Fruit fly (Drosophila melanogaster) whole organism, embryonic: ENCODE results near the gene gb.

Source experiments
- Atf6 ChIP-seq: fragments of 200-800 bp; sonication (Bioruptor generic); IDR thresholded peaks from 2 replicates; pipeline ENCODE4 v1.3.6; 2022; ENCODE audit warnings: missing biosample characterization, missing genetic modification characterization
- Bdp1 ChIP-seq: fragments of 200-800 bp; sonication (Bioruptor generic); optimal IDR thresholded peaks from 3 replicates; lab custom pipeline; 2016; ENCODE audit warnings: missing biosample characterization, missing genetic modification characterization
- CG10321 ChIP-seq: fragments of 200-800 bp; sonication (Bioruptor generic); IDR thresholded peaks from 2 replicates; pipeline ENCODE4 v1.3.6; 2022; ENCODE audit warnings: missing biosample characterization, missing genetic modification characterization
- CG12236 ChIP-seq: fragments of 200-800 bp; sonication (Bioruptor generic); optimal IDR thresholded peaks from 2 replicates; lab custom pipeline; 2016; ENCODE audit warnings: missing biosample characterization, missing genetic modification characterization
- CG1233 ChIP-seq: fragments of 200-800 bp; sonication (Bioruptor generic); optimal IDR thresholded peaks from 4 replicates; lab custom pipeline; 2018; ENCODE audit warnings: missing biosample characterization, mild to moderate bottlenecking, missing genetic modification characterization
- CG12659 ChIP-seq: fragments of 200-800 bp; sonication (Bioruptor generic); optimal IDR thresholded peaks from 3 replicates; lab custom pipeline; 2017; ENCODE audit warnings: mild to moderate bottlenecking, missing biosample characterization, missing genetic modification reagents, missing genetic modification characterization
- CG12769 ChIP-seq: fragments of 200-800 bp; sonication (Bioruptor generic); optimal IDR thresholded peaks from 2 replicates; lab custom pipeline; 2019; ENCODE audit warnings: missing biosample characterization, mild to moderate bottlenecking, missing genetic modification characterization, moderate library complexity
- CG13624 ChIP-seq: fragments of 200-800 bp; sonication (Bioruptor generic); optimal IDR thresholded peaks from 2 replicates; lab custom pipeline; 2016; ENCODE audit warnings: missing biosample characterization, missing genetic modification characterization
- CG17385 ChIP-seq: fragments of 200-800 bp; sonication (Bioruptor generic); optimal IDR thresholded peaks from 3 replicates; lab custom pipeline; 2018; ENCODE audit warnings: missing biosample characterization, mild to moderate bottlenecking, missing genetic modification characterization
- CG18011 ChIP-seq: fragments of 200-800 bp; sonication (Bioruptor generic); optimal IDR thresholded peaks from 2 replicates; lab custom pipeline; 2017; ENCODE audit warnings: missing biosample characterization, missing genetic modification characterization, mild to moderate bottlenecking, moderate library complexity, missing genotype
- CG18476 ChIP-seq: fragments of 200-800 bp; sonication (Bioruptor generic); optimal IDR thresholded peaks from 2 replicates; lab custom pipeline; 2016; ENCODE audit warnings: missing biosample characterization, mild to moderate bottlenecking, missing genetic modification characterization
- CG30020 ChIP-seq: fragments of 200-800 bp; optimal IDR thresholded peaks from 2 replicates; lab custom pipeline; 2019; ENCODE audit warnings: missing biosample characterization, mild to moderate bottlenecking, missing genetic modification characterization, moderate library complexity
- CG31224 ChIP-seq: fragments of 200-800 bp; sonication (Bioruptor generic); IDR thresholded peaks from 2 replicates; pipeline ENCODE4 v1.3.6; 2022; ENCODE audit warnings: missing biosample characterization, missing genetic modification characterization
- CG31365 ChIP-seq: fragments of 200-800 bp; sonication (Bioruptor generic); optimal IDR thresholded peaks from 2 replicates; lab custom pipeline; 2018; ENCODE audit warnings: missing biosample characterization, mild to moderate bottlenecking, missing genetic modification characterization
- CG3281 ChIP-seq: fragments of 200-800 bp; sonication (Bioruptor generic); optimal IDR thresholded peaks from 3 replicates; lab custom pipeline; 2017; ENCODE audit warnings: missing biosample characterization, mild to moderate bottlenecking, missing genetic modification characterization
- CG5245 ChIP-seq: fragments of 200-800 bp; sonication (Bioruptor generic); optimal IDR thresholded peaks from 3 replicates; lab custom pipeline; 2016; ENCODE audit warnings: missing biosample characterization, missing genetic modification characterization
- CG5953 ChIP-seq: fragments of 200-800 bp; sonication (Bioruptor generic); IDR thresholded peaks from 2 replicates; pipeline ENCODE4 v1.3.6; 2022; ENCODE audit warnings: missing biosample characterization, missing genetic modification characterization
- CG6791 ChIP-seq: fragments of 200-800 bp; sonication (Bioruptor generic); IDR thresholded peaks from 3 replicates; pipeline ENCODE4 v1.3.6; 2022; ENCODE audit warnings: missing biosample characterization, missing genetic modification characterization; ENCODE audit not compliant: partially characterized antibody
- CG7271 ChIP-seq: fragments of 200-800 bp; sonication (Bioruptor generic); optimal IDR thresholded peaks from 2 replicates; lab custom pipeline; 2018; ENCODE audit warnings: missing biosample characterization, mild to moderate bottlenecking, missing genetic modification characterization, moderate library complexity
- CG7357 ChIP-seq: fragments of 200-800 bp; sonication (Bioruptor generic); IDR thresholded peaks from 3 replicates; pipeline ENCODE4 v1.3.6; 2022; ENCODE audit warnings: missing biosample characterization, missing genetic modification characterization
- CG7963 ChIP-seq: fragments of 200-800 bp; sonication (Bioruptor generic); IDR thresholded peaks from 3 replicates; pipeline ENCODE4 v1.3.6; 2022; ENCODE audit warnings: missing biosample characterization, missing genetic modification characterization; ENCODE audit not compliant: partially characterized antibody
- Ets65A ChIP-seq: fragments of 200-800 bp; sonication (Bioruptor generic); peaks from one replicate; lab custom pipeline; 2016; ENCODE audit warnings: missing biosample characterization, missing genetic modification characterization
- Lim3 ChIP-seq: fragments of 200-800 bp; sonication (Bioruptor generic); IDR thresholded peaks from 2 replicates; pipeline ENCODE4 v1.3.6; 2022; ENCODE audit warnings: missing biosample characterization, missing genetic modification characterization
- Lpt ChIP-seq: fragments of >200 bp; optimal IDR thresholded peaks from 2 replicates; lab custom pipeline; 2018; ENCODE audit warnings: missing biosample characterization, missing genetic modification characterization
- Mad ChIP-seq: fragments of 200-800 bp; sonication (Bioruptor generic); optimal IDR thresholded peaks from 2 replicates; lab custom pipeline; 2016; ENCODE audit warnings: missing biosample characterization, missing genetic modification characterization
- NK7.1 ChIP-seq: fragments of 200-800 bp; sonication (Bioruptor generic); optimal IDR thresholded peaks from 3 replicates; lab custom pipeline; 2016; ENCODE audit warnings: missing biosample characterization, missing genetic modification characterization
- Optix ChIP-seq: fragments of 200-800 bp; sonication (Bioruptor generic); IDR thresholded peaks from 3 replicates; pipeline ENCODE4 v1.3.6; 2022; ENCODE audit warnings: missing biosample characterization, missing genetic modification characterization
- Sox100B ChIP-seq: fragments of 200-800 bp; sonication (Bioruptor generic); optimal IDR thresholded peaks from 3 replicates; lab custom pipeline; 2018; ENCODE audit warnings: missing biosample characterization, mild to moderate bottlenecking, missing genetic modification characterization
- Vsx1 ChIP-seq: fragments of 200-800 bp; sonication (Bioruptor generic); optimal IDR thresholded peaks from 2 replicates; lab custom pipeline; 2017; ENCODE audit warnings: missing biosample characterization, mild to moderate bottlenecking, missing genetic modification characterization, missing genetic modification reagents
- ab ChIP-seq: fragments of 200-800 bp; sonication (Bioruptor generic); optimal IDR thresholded peaks from 2 replicates; lab custom pipeline; 2016; ENCODE audit warnings: missing biosample characterization, missing genetic modification characterization
- caup ChIP-seq: fragments of 200-800 bp; sonication (Bioruptor generic); optimal IDR thresholded peaks from 3 replicates; lab custom pipeline; 2017; ENCODE audit warnings: missing biosample characterization, mild to moderate bottlenecking, missing genetic modification characterization, moderate library complexity; ENCODE audit not compliant: severe bottlenecking
- cg ChIP-seq: fragments of 200-800 bp; sonication (Bioruptor generic); optimal IDR thresholded peaks from 3 replicates; lab custom pipeline; 2019; ENCODE audit warnings: missing biosample characterization, mild to moderate bottlenecking, missing genetic modification characterization, moderate library complexity
- dimm ChIP-seq: fragments of 200-800 bp; sonication (Bioruptor generic); IDR thresholded peaks from 2 replicates; pipeline ENCODE4 v1.3.6; 2022; ENCODE audit warnings: missing biosample characterization, missing genetic modification characterization
- disco-r ChIP-seq: fragments of 200-800 bp; sonication (Bioruptor generic); optimal IDR thresholded peaks from 2 replicates; lab custom pipeline; 2016; ENCODE audit warnings: missing biosample characterization, missing genetic modification characterization
- fd3F ChIP-seq: fragments of 200-800 bp; sonication (Bioruptor generic); optimal IDR thresholded peaks from 2 replicates; lab custom pipeline; 2018; ENCODE audit warnings: missing biosample characterization, mild to moderate bottlenecking, missing genetic modification characterization, moderate library complexity
- gsb ChIP-seq: fragments of 200-800 bp; sonication (Bioruptor generic); IDR thresholded peaks from 2 replicates; pipeline ENCODE4 v1.3.6; 2022; ENCODE audit warnings: missing biosample characterization, missing genetic modification characterization
- h ChIP-seq: fragments of >200 bp; optimal IDR thresholded peaks from 2 replicates; lab custom pipeline; 2017
- hkb ChIP-seq, 2 experiments: fragments of 200-800 bp in 1 of 2; fragments of >200 bp in 1 of 2; sonication (Bioruptor generic) in 1 of 2; IDR thresholded peaks in 1 of 2; optimal IDR thresholded peaks in 1 of 2; 2 replicates each; pipeline versions ENCODE4 v1.3.6 to Lab custom; 2017 to 2022; ENCODE audit warnings: missing biosample characterization in 1 of 2, missing genetic modification characterization in 1 of 2
- hth ChIP-seq: fragments of >200 bp; optimal IDR thresholded peaks from 2 replicates; lab custom pipeline; 2017; ENCODE audit warnings: inconsistent platforms
- inv ChIP-seq: fragments of 200-800 bp; sonication (Bioruptor generic); IDR thresholded peaks from 2 replicates; pipeline ENCODE4 v1.3.6; 2022; ENCODE audit warnings: missing biosample characterization, missing genetic modification characterization; ENCODE audit not compliant: partially characterized antibody
- jing ChIP-seq: fragments of 200-800 bp; sonication (Bioruptor generic); optimal IDR thresholded peaks from 2 replicates; lab custom pipeline; 2018; ENCODE audit warnings: missing biosample characterization, mild to moderate bottlenecking, missing genetic modification characterization
- lbe ChIP-seq: fragments of 200-800 bp; sonication (Bioruptor generic); optimal IDR thresholded peaks from 2 replicates; lab custom pipeline; 2016; ENCODE audit warnings: missing biosample characterization, mild to moderate bottlenecking, missing genetic modification characterization
- lov ChIP-seq, 2 experiments: fragments of 200-800 bp in 1 of 2; fragments of >200 bp in 1 of 2; sonication (Bioruptor generic) in 1 of 2; IDR thresholded peaks in 1 of 2; optimal IDR thresholded peaks in 1 of 2; 2 replicates in 1 of 2; 3 replicates in 1 of 2; pipeline versions ENCODE4 v1.3.6 to Lab custom; 2017 to 2022; ENCODE audit warnings: missing biosample characterization in 1 of 2, missing genetic modification characterization in 1 of 2
- nerfin-2 ChIP-seq: fragments of 200-800 bp; sonication (Bioruptor generic); IDR thresholded peaks from 2 replicates; pipeline ENCODE4 v1.3.6; 2022; ENCODE audit warnings: missing biosample characterization, missing genetic modification characterization; ENCODE audit not compliant: partially characterized antibody
- oc ChIP-seq: fragments of 200-800 bp; sonication (Bioruptor generic); optimal IDR thresholded peaks from 2 replicates; lab custom pipeline; 2018; ENCODE audit warnings: missing biosample characterization, mild to moderate bottlenecking, missing genetic modification characterization, moderate library complexity
- ssp ChIP-seq: fragments of 200-800 bp; sonication (Bioruptor generic); IDR thresholded peaks from 2 replicates; pipeline ENCODE4 v1.3.6; 2022; ENCODE audit warnings: missing biosample characterization, missing genetic modification characterization
- tio ChIP-seq: fragments of 200-800 bp; sonication (Bioruptor generic); optimal IDR thresholded peaks from 2 replicates; lab custom pipeline; 2017; ENCODE audit warnings: missing biosample characterization, missing genetic modification characterization, inconsistent platforms
- tup ChIP-seq: fragments of 200-800 bp; sonication (Bioruptor generic); optimal IDR thresholded peaks from 2 replicates; lab custom pipeline; 2016; ENCODE audit warnings: missing biosample characterization, mild to moderate bottlenecking, missing genetic modification characterization, moderate library complexity
- wor ChIP-seq: fragments of 200-800 bp; sonication (Bioruptor generic); IDR thresholded peaks from 2 replicates; pipeline ENCODE4 v1.3.6; 2022; ENCODE audit warnings: missing biosample characterization, missing genetic modification characterization

gb gene

DNA sequence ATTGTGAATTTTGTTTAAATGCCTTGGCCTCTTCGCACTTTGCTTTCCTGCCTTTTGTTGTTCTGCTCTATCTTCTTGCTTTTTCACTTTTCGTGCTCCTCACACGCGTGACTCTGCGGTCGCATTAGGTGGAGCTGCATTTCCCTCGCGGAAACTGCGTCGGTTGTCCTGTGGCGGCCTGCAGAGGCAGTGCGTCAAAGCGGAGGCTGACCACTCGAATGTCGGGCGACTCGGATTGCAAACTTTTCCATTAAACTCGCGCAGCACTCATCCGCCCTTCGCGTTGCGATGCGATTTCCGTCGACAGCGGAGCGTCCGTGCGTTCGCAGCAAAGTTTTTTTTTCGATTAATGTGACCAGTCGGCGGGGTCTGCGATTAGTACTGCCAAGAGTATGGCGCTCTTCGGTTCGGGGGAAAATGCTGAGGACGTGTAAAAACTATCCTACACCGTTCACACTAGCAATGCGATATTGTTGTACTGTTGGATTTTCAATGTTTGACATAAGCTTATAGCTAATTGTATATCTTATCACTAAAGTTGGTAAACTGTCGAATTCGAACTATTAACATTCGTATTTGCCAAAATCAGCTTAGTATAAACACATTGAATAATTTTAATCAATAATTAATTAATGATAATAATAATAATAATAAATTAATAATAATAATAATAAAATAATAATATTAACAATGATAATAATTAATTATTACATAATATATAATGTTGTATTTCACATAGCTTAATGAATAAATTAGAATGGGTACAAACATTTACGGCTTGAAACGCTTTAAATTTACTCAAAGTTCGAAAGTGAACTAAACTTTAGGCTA is 38.8 kb upstream of the gb start, which contains the start of gene CG6051 (continued):
- TF ChIP-seq CG1233 (peak; percentile 7), Atf6 (GFP tag; lab: Robert Waterston, UW) (no peak), CG18011 (no peak), caup (GFP tag; lab: Kevin White, UChicago) (peak; percentile 65), dimm (GFP tag; lab: Robert Waterston, UW) (no peak), CG5245 (no peak), Lpt (GFP tag; lab: Kevin White, UChicago) (no peak), CG5953 (GFP tag; lab: Robert Waterston, UW) (no peak), CG3281 (GFP tag; lab: Kevin White, UChicago) (peak; percentile 57), lov (optimal IDR thresholded peaks at IDR 0.05; lab: Kevin White, UChicago) (no peak), lov (GFP tag; IDR thresholded peaks at IDR 0.05; lab: Robert Waterston, UW) (no peak), CG7271 (peak; percentile 14), Vsx1 (peak; percentile 6), CG18476 (GFP tag; lab: Kevin White, UChicago) (peak; percentile 18), ab (GFP tag; lab: Kevin White, UChicago) (no peak), Lim3 (GFP tag; lab: Robert Waterston, UW) (no peak), Mad (GFP tag; lab: Kevin White, UChicago) (no peak), Bdp1 (GFP tag; lab: Kevin White, UChicago) (peak; percentile 31), inv (GFP tag; lab: Robert Waterston, UW) (no peak), CG7357 (peak; percentile 97), CG17385 (GFP tag; lab: Kevin White, UChicago) (peak; percentile 7), CG12659 (peak; percentile 65), CG13624 (GFP tag; lab: Kevin White, UChicago) (peak; percentile 51), nerfin-2 (GFP tag; lab: Robert Waterston, UW) (no peak), CG10321 (GFP tag; lab: Robert Waterston, UW) (no peak), hkb (optimal IDR thresholded peaks at IDR 0.05; lab: Kevin White, UChicago) (no peak), hkb (GFP tag; IDR thresholded peaks at IDR 0.05; lab: Robert Waterston, UW) (no peak), disco-r (GFP tag; lab: Kevin White, UChicago) (no peak), NK7.1 (peak; percentile 25), CG7963 (GFP tag; lab: Robert Waterston, UW) (no peak), gsb (GFP tag; lab: Robert Waterston, UW) (no peak), CG12769 (tag; lab: Kevin White, UChicago) (peak; percentile 47), tio (GFP tag; lab: Kevin White, UChicago) (no peak), oc (peak; percentile 45), CG30020 (tag; lab: Kevin White, UChicago) (peak; percentile 84), fd3F (GFP tag; lab: Kevin White, UChicago) (peak; percentile 49), CG31224 (GFP tag; lab: Robert Waterston, UW) (no peak), Optix (no peak), hth (lab: Kevin White, UChicago) (no peak), Ets65A (GFP tag; lab: Kevin White, UChicago) (peak; percentile 96), h (no peak), cg (GFP tag; lab: Kevin White, UChicago) (peak; percentile 57), CG12236 (GFP tag; lab: Kevin White, UChicago) (no peak), wor (no peak), jing (GFP tag; lab: Kevin White, UChicago) (no peak), lbe (GFP tag; lab: Kevin White, UChicago) (no peak), ssp (GFP tag; lab: Robert Waterston, UW) (no peak), tup (GFP tag; lab: Kevin White, UChicago) (peak; percentile 40), CG31365 (tag; lab: Kevin White, UChicago) (peak; percentile 39), CG6791 (GFP tag; lab: Robert Waterston, UW) (no peak), Sox100B (peak; percentile 13)
